Fruit fly (Drosophila melanogaster) whole organism, embryonic: ENCODE data around the gene Mrm2.

Experiments
- Aef1 ChIP-seq: fragments of 200-800 bp; sonication (Bioruptor generic); IDR thresholded peaks from 3 replicates; pipeline ENCODE4 v1.3.6; 2022; ENCODE audit warnings: missing biosample characterization, missing genetic modification characterization
- Bgb ChIP-seq: fragments of 200-800 bp; sonication (Bioruptor generic); IDR thresholded peaks from 2 replicates; pipeline ENCODE4 v1.3.6; 2022; ENCODE audit warnings: missing biosample characterization, missing genetic modification characterization; ENCODE audit not compliant: partially characterized antibody
- C15 ChIP-seq: fragments of 200-800 bp; sonication (Bioruptor generic); IDR thresholded peaks from 3 replicates; pipeline ENCODE4 v1.3.6; 2022; ENCODE audit warnings: missing biosample characterization, missing genetic modification characterization
- CG1024 ChIP-seq: fragments of 200-800 bp; sonication (Bioruptor generic); IDR thresholded peaks from 2 replicates; pipeline ENCODE4 v1.3.6; 2022; ENCODE audit warnings: missing biosample characterization, missing genetic modification characterization
- CG10366 ChIP-seq: fragments of 200-800 bp; sonication (Bioruptor generic); IDR thresholded peaks from 2 replicates; pipeline ENCODE4 v1.3.6; 2022; ENCODE audit warnings: missing biosample characterization, missing genetic modification characterization
- CG11456 ChIP-seq: fragments of 200-800 bp; sonication (Bioruptor generic); IDR thresholded peaks from 3 replicates; pipeline ENCODE4 v1.3.6; 2022; ENCODE audit warnings: missing biosample characterization, missing genetic modification characterization
- CG13424 ChIP-seq: fragments of 200-800 bp; sonication (Bioruptor generic); optimal IDR thresholded peaks from 2 replicates; lab custom pipeline; 2019; ENCODE audit warnings: missing biosample characterization, mild to moderate bottlenecking, missing genetic modification characterization, moderate library complexity
- CG17568 ChIP-seq: fragments of 200-800 bp; sonication (Bioruptor generic); optimal IDR thresholded peaks from 2 replicates; lab custom pipeline; 2018; ENCODE audit warnings: missing biosample characterization, mild to moderate bottlenecking, missing genetic modification characterization, moderate library complexity
- CG17612 ChIP-seq: fragments of 200-800 bp; sonication (Bioruptor generic); IDR thresholded peaks from 2 replicates; pipeline ENCODE4 v1.3.6; 2022; ENCODE audit warnings: missing biosample characterization, missing genetic modification characterization
- CG17829 ChIP-seq: fragments of 200-800 bp; optimal IDR thresholded peaks from 2 replicates; lab custom pipeline; 2019; ENCODE audit warnings: missing biosample characterization, mild to moderate bottlenecking, missing genetic modification characterization, moderate library complexity
- CG2116 ChIP-seq: fragments of 200-800 bp; sonication (Bioruptor generic); optimal IDR thresholded peaks from 3 replicates; lab custom pipeline; 2018; ENCODE audit warnings: missing biosample characterization, mild to moderate bottlenecking, missing genetic modification characterization
- CG2120 ChIP-seq: fragments of 200-800 bp; sonication (Bioruptor generic); optimal IDR thresholded peaks from 3 replicates; lab custom pipeline; 2016; ENCODE audit warnings: missing biosample characterization, missing genetic modification characterization
- CG30403 ChIP-seq: fragments of 200-800 bp; sonication (Bioruptor generic); optimal IDR thresholded peaks from 3 replicates; lab custom pipeline; 2016; ENCODE audit warnings: missing biosample characterization, missing genetic modification characterization
- CG4730 ChIP-seq: fragments of 200-800 bp; sonication (Bioruptor generic); IDR thresholded peaks from 2 replicates; pipeline ENCODE4 v1.3.6; 2022; ENCODE audit warnings: missing biosample characterization, missing genetic modification characterization
- CG4820 ChIP-seq: fragments of 200-800 bp; sonication (Bioruptor generic); optimal IDR thresholded peaks from 3 replicates; lab custom pipeline; 2016; ENCODE audit warnings: missing biosample characterization, missing genetic modification characterization
- CG6689 ChIP-seq: fragments of 200-800 bp; sonication (Bioruptor generic); IDR thresholded peaks from 2 replicates; pipeline ENCODE4 v1.3.6; 2022; ENCODE audit warnings: missing biosample characterization, missing genetic modification characterization
- CG6765 ChIP-seq: fragments of 200-800 bp; sonication (Bioruptor generic); optimal IDR thresholded peaks from 3 replicates; lab custom pipeline; 2017; ENCODE audit warnings: missing biosample characterization, mild to moderate bottlenecking, missing genetic modification characterization
- CG6791 ChIP-seq: fragments of 200-800 bp; sonication (Bioruptor generic); IDR thresholded peaks from 3 replicates; pipeline ENCODE4 v1.3.6; 2022; ENCODE audit warnings: missing biosample characterization, missing genetic modification characterization; ENCODE audit not compliant: partially characterized antibody
- HLH4C ChIP-seq: fragments of 200-800 bp; sonication (Bioruptor generic); IDR thresholded peaks from 3 replicates; pipeline ENCODE4 v1.3.6; 2022; ENCODE audit warnings: missing biosample characterization, missing genetic modification characterization; ENCODE audit not compliant: partially characterized antibody
- MBD-R2 ChIP-seq: fragments of 200-800 bp; sonication (Bioruptor generic); IDR thresholded peaks from 2 replicates; pipeline ENCODE4 v1.3.6; 2022; ENCODE audit warnings: missing biosample characterization, missing genetic modification characterization
- MTF-1 ChIP-seq: fragments of 200-800 bp; sonication (Bioruptor generic); optimal IDR thresholded peaks from 2 replicates; lab custom pipeline; 2018; ENCODE audit warnings: missing biosample characterization, mild to moderate bottlenecking, missing genetic modification characterization, borderline replicate concordance
- NC2α ChIP-seq: fragments of 200-800 bp; sonication (Bioruptor generic); optimal IDR thresholded peaks from 2 replicates; lab custom pipeline; 2016; ENCODE audit warnings: missing biosample characterization, missing genetic modification characterization
- Nf-YB ChIP-seq: fragments of 200-800 bp; sonication (Bioruptor generic); optimal IDR thresholded peaks from 3 replicates; lab custom pipeline; 2019; ENCODE audit warnings: missing biosample characterization, mild to moderate bottlenecking, missing genetic modification characterization, moderate library complexity
- Oli ChIP-seq: fragments of 200-800 bp; sonication (Bioruptor generic); optimal IDR thresholded peaks from 2 replicates; lab custom pipeline; 2018; ENCODE audit warnings: missing biosample characterization, mild to moderate bottlenecking, missing genetic modification characterization, moderate library complexity
- Pdp1 ChIP-seq, 2 experiments: fragments of 200-800 bp; sonication (Bioruptor generic); optimal IDR thresholded peaks; 3 replicates each; lab custom pipeline; 2016; ENCODE audit warnings: missing biosample characterization in 2 of 2, missing genetic modification characterization in 2 of 2, mild to moderate bottlenecking in 1 of 2, moderate library complexity in 1 of 2
- Sox100B ChIP-seq: fragments of 200-800 bp; sonication (Bioruptor generic); optimal IDR thresholded peaks from 3 replicates; lab custom pipeline; 2018; ENCODE audit warnings: missing biosample characterization, mild to moderate bottlenecking, missing genetic modification characterization
- chinmo ChIP-seq: fragments of 200-800 bp; sonication (Bioruptor generic); IDR thresholded peaks from 4 replicates; pipeline ENCODE4 v1.3.6; 2022; ENCODE audit warnings: missing biosample characterization, missing genetic modification characterization; ENCODE audit not compliant: partially characterized antibody
- chn ChIP-seq: fragments of 200-800 bp; sonication (Bioruptor generic); optimal IDR thresholded peaks from 2 replicates; lab custom pipeline; 2016; ENCODE audit warnings: missing biosample characterization, missing genetic modification characterization
- croc ChIP-seq: fragments of 200-800 bp; sonication (Bioruptor generic); conservative IDR thresholded peaks from 3 replicates; pipeline ENCODE4 v1.3.6; 2022; ENCODE audit warnings: missing biosample characterization, missing genetic modification characterization
- esg ChIP-seq: fragments of 200-800 bp; sonication (Bioruptor generic); conservative IDR thresholded peaks from 2 replicates; pipeline ENCODE4 v1.3.6; 2022; ENCODE audit warnings: missing biosample characterization, missing genetic modification characterization
- gem ChIP-seq: fragments of 200-800 bp; sonication (Bioruptor generic); optimal IDR thresholded peaks from 2 replicates; lab custom pipeline; 2019; ENCODE audit warnings: missing biosample characterization, mild to moderate bottlenecking, missing genetic modification characterization, moderate library complexity
- hbn ChIP-seq: fragments of 200-800 bp; sonication (Bioruptor generic); IDR thresholded peaks from 2 replicates; pipeline ENCODE4 v1.3.6; 2022; ENCODE audit warnings: missing biosample characterization, missing genetic modification characterization; ENCODE audit not compliant: partially characterized antibody
- kah ChIP-seq: fragments of 200-800 bp; sonication (Bioruptor generic); optimal IDR thresholded peaks from 2 replicates; lab custom pipeline; 2018; ENCODE audit warnings: missing biosample characterization, mild to moderate bottlenecking, missing genetic modification characterization
- ken ChIP-seq: fragments of 200-800 bp; sonication (Bioruptor generic); IDR thresholded peaks from 3 replicates; pipeline ENCODE4 v1.3.6; 2022; ENCODE audit warnings: missing biosample characterization, missing genetic modification characterization
- kni ChIP-seq: fragments of 200-800 bp; sonication (Bioruptor generic); optimal IDR thresholded peaks from 3 replicates; lab custom pipeline; 2017; ENCODE audit warnings: mild to moderate bottlenecking, missing biosample characterization, missing genetic modification reagents, missing genetic modification characterization
- lov ChIP-seq, 2 experiments: fragments of 200-800 bp in 1 of 2; fragments of >200 bp in 1 of 2; sonication (Bioruptor generic) in 1 of 2; IDR thresholded peaks in 1 of 2; optimal IDR thresholded peaks in 1 of 2; 2 replicates in 1 of 2; 3 replicates in 1 of 2; pipeline versions ENCODE4 v1.3.6 to Lab custom; 2017 to 2022; ENCODE audit warnings: missing biosample characterization in 1 of 2, missing genetic modification characterization in 1 of 2
- pan ChIP-seq, 4 experiments: fragments of >200 bp in 3 of 4; fragments of 200-800 bp in 1 of 4; sonication (Bioruptor generic) in 1 of 4; optimal IDR thresholded peaks in 3 of 4; IDR thresholded peaks in 1 of 4; 2 replicates each; pipeline versions ENCODE4 v1.3.6 to Lab custom; 2017 to 2022; ENCODE audit warnings: missing biosample characterization in 2 of 4, missing genetic modification characterization in 2 of 4, mixed read lengths in 1 of 4
- phol ChIP-seq: fragments of 200-800 bp; sonication (Bioruptor generic); optimal IDR thresholded peaks from 3 replicates; lab custom pipeline; 2018; ENCODE audit warnings: missing biosample characterization, mild to moderate bottlenecking, missing genetic modification characterization, moderate library complexity
- repo ChIP-seq: fragments of 200-800 bp; sonication (Bioruptor generic); optimal IDR thresholded peaks from 2 replicates; lab custom pipeline; 2016; ENCODE audit warnings: missing biosample characterization, missing genetic modification characterization
- sens ChIP-seq: fragments of 200-800 bp; sonication (Bioruptor generic); peaks from one replicate; lab custom pipeline; 2016; ENCODE audit warnings: missing biosample characterization, missing genetic modification characterization
- sob ChIP-seq: fragments of 200-800 bp; sonication (Bioruptor generic); IDR thresholded peaks from 2 replicates; pipeline ENCODE4 v1.3.6; 2022; ENCODE audit warnings: missing biosample characterization, missing genetic modification characterization
- sug ChIP-seq: fragments of 200-800 bp; optimal IDR thresholded peaks from 2 replicates; lab custom pipeline; 2019; ENCODE audit warnings: missing biosample characterization, mild to moderate bottlenecking, missing genetic modification characterization, moderate library complexity
- ttk ChIP-seq: fragments of 200-800 bp; sonication (Bioruptor generic); IDR thresholded peaks from 2 replicates; pipeline ENCODE4 v2.1.2; 2022; ENCODE audit warnings: missing biosample characterization, missing genetic modification characterization
- tup ChIP-seq: fragments of 200-800 bp; sonication (Bioruptor generic); optimal IDR thresholded peaks from 2 replicates; lab custom pipeline; 2016; ENCODE audit warnings: missing biosample characterization, mild to moderate bottlenecking, missing genetic modification characterization, moderate library complexity
- wdn ChIP-seq: fragments of 200-800 bp; sonication (Bioruptor generic); IDR thresholded peaks from 2 replicates; pipeline ENCODE4 v1.3.6; 2022; ENCODE audit warnings: missing biosample characterization, missing genetic modification characterization
- zen ChIP-seq: fragments of 200-800 bp; sonication (Bioruptor generic); optimal IDR thresholded peaks from 3 replicates; lab custom pipeline; 2018; ENCODE audit warnings: missing biosample characterization, mild to moderate bottlenecking, missing genetic modification characterization, moderate library complexity

Gene Mrm2

dm6 chr3R:19875118-19875887, 13.9 kb downstream of the Mrm2 start, which contains the start of gene Mrp5 (continued):
- TF ChIP-seq lov (optimal IDR thresholded peaks at IDR 0.05; lab: Kevin White, UChicago): no peak
- TF ChIP-seq lov (GFP tag; IDR thresholded peaks at IDR 0.05; lab: Robert Waterston, UW): peak; percentile 22; the same call in 1 of the 3 replicates
- TF ChIP-seq kah (GFP tag; lab: Kevin White, UChicago): peak; percentile 42
- no peak for TF ChIP-seq CG17612 (GFP tag; lab: Robert Waterston, UW)
- peak; percentile 80 for TF ChIP-seq CG11456 (GFP tag; lab: Robert Waterston, UW)
- TF ChIP-seq CG13424 (tag; lab: Kevin White, UChicago): peak; percentile 26
- peak; percentile 63; the same call in 1 of the 2 replicates for TF ChIP-seq CG1024 (GFP tag; lab: Robert Waterston, UW)
- no peak for TF ChIP-seq chn (GFP tag; lab: Kevin White, UChicago)
- 0 out of 2 replicates have a peak, but pooled peaks have one; percentile 12 for TF ChIP-seq ttk (GFP tag; lab: Robert Waterston, UW)
- TF ChIP-seq hbn (GFP tag; lab: Robert Waterston, UW): no peak
- peak; percentile 57 for TF ChIP-seq CG6689 (GFP tag; lab: Robert Waterston, UW)
- 0 out of 3 replicates have a peak, but pooled peaks have one; percentile 46 for TF ChIP-seq HLH4C
- no peak for TF ChIP-seq tup (GFP tag; lab: Kevin White, UChicago)
- no peak for TF ChIP-seq zen (tag; lab: Kevin White, UChicago)
- peak; percentile 41 for TF ChIP-seq Sox100B
- TF ChIP-seq sug (tag; lab: Kevin White, UChicago): no peak
- TF ChIP-seq NC2α (GFP tag; lab: Kevin White, UChicago): no peak
- TF ChIP-seq Nf-YB (GFP tag; lab: Kevin White, UChicago): peak; percentile 4
- no peak for TF ChIP-seq pan (optimal IDR thresholded peaks at IDR 0.05; lab: Kevin White, UChicago)
- peak in 1 of 2 experiments; percentile 62 for TF ChIP-seq pan (GFP tag; optimal IDR thresholded peaks at IDR 0.05 in 1 of 2, IDR thresholded peaks at IDR 0.05 in 1 of 2)
- peak; percentile 48; the same call in 1 of the 3 replicates for TF ChIP-seq ken (GFP tag; lab: Robert Waterston, UW)
- no peak for TF ChIP-seq chinmo (GFP tag; lab: Robert Waterston, UW)
- TF ChIP-seq sob (GFP tag; lab: Robert Waterston, UW): peak; percentile 63
- TF ChIP-seq CG6765 (GFP tag; lab: Kevin White, UChicago): no peak
- 0 out of 2 replicates have a peak, but pooled peaks have one; percentile 28 for TF ChIP-seq wdn
- TF ChIP-seq kni (GFP tag; lab: Kevin White, UChicago): peak; percentile 63
- TF ChIP-seq Bgb (GFP tag; lab: Robert Waterston, UW): 0 out of 2 replicates have a peak, but pooled peaks have one; percentile 36
- peak; percentile 26; the same call in 1 of the 2 replicates for TF ChIP-seq esg (GFP tag; lab: Robert Waterston, UW)
- TF ChIP-seq MTF-1: peak; percentile 38
- peak; percentile 42 for TF ChIP-seq CG2120
- TF ChIP-seq CG17829 (tag; lab: Kevin White, UChicago): peak; percentile 20
- peak; percentile 57 for TF ChIP-seq gem (tag; lab: Kevin White, UChicago)
- TF ChIP-seq CG2116 (GFP tag; lab: Kevin White, UChicago): no peak
- TF ChIP-seq Pdp1 (GFP tag; optimal IDR thresholded peaks at IDR 0.05; lab: Kevin White, UChicago): peak; percentile 3 to 14
- TF ChIP-seq CG10366 (GFP tag; lab: Robert Waterston, UW): peak; percentile 69
- peak; percentile 36 for TF ChIP-seq phol (tag; lab: Kevin White, UChicago)
- TF ChIP-seq croc: no peak
- 0 out of 2 replicates have a peak, but pooled peaks have one; percentile 13 for TF ChIP-seq CG4730 (GFP tag; lab: Robert Waterston, UW)
- peak; percentile 29 for TF ChIP-seq CG17568 (GFP tag; lab: Kevin White, UChicago)
- no peak for TF ChIP-seq CG6791 (GFP tag; lab: Robert Waterston, UW)
- peak; percentile 9 for TF ChIP-seq CG4820 (GFP tag; lab: Kevin White, UChicago)
- TF ChIP-seq Aef1: peak; percentile 49; the same call in 2 of the 3 replicates
- no peak for TF ChIP-seq repo (GFP tag; lab: Kevin White, UChicago)
- 0 out of 3 replicates have a peak, but pooled peaks have one; percentile 47 for TF ChIP-seq C15 (GFP tag; lab: Robert Waterston, UW)
- TF ChIP-seq MBD-R2 (GFP tag; lab: Robert Waterston, UW): no peak; the same call in 1 of the 2 replicates
- TF ChIP-seq CG30403 (GFP tag; lab: Kevin White, UChicago): peak; percentile 40
- peak; percentile 11 for TF ChIP-seq Oli (tag; lab: Kevin White, UChicago)
- TF ChIP-seq sens (GFP tag; lab: Kevin White, UChicago): peak; percentile 64
